Worm (Caenorhabditis elegans): ENCODE data around the gene clk-1.
A peak's percentile ranks its signal among the peaks of the same experiment; 100 is the strongest.

clk-1 gene

ce11 chrIII:5291281-5291680 is 13.6 kb downstream of the clk-1 start:
- TF ChIP-seq ceh-2 (tag; optimal IDR thresholded peaks at IDR 0.05) (no peak), elt-2 (tag; optimal IDR thresholded peaks at IDR 0.05) (peak; percentile 23)

- TF ChIP-seq ref-2 (tag; optimal IDR thresholded peaks at IDR 0.05) = no peak
- no peak for TF ChIP-seq ama-1 (optimal IDR thresholded peaks at IDR 0.05)
- TF ChIP-seq nhr-232 (tag; optimal IDR thresholded peaks at IDR 0.05) = no peak
- TF ChIP-seq ttx-3 (tag; optimal IDR thresholded peaks at IDR 0.05) = no peak
- no peak for TF ChIP-seq ceh-24 (tag; optimal IDR thresholded peaks at IDR 0.05)
- no peak for TF ChIP-seq nfya-1 (tag; optimal IDR thresholded peaks at IDR 0.05)
- TF ChIP-seq zip-5 (tag; optimal IDR thresholded peaks at IDR 0.05) = no peak
- no peak for TF ChIP-seq Y22D7AL.16 (tag; optimal IDR thresholded peaks at IDR 0.05)
- TF ChIP-seq che-1 (tag; optimal IDR thresholded peaks at IDR 0.05) = no peak
- TF ChIP-seq npax-4 (tag; optimal IDR thresholded peaks at IDR 0.05) = no peak
- TF ChIP-seq unc-86 (tag; optimal IDR thresholded peaks at IDR 0.05) = no peak
- no peak for TF ChIP-seq tbx-2 (tag; optimal IDR thresholded peaks at IDR 0.05)
- TF ChIP-seq sdc-2 (tag; optimal IDR thresholded peaks at IDR 0.05) = no peak
Measured at ce11 chrIII:5294281-5294680, 16.6 kb downstream of the clk-1 start.

- TF ChIP-seq nhr-11 (tag; optimal IDR thresholded peaks at IDR 0.05) (no peak), fax-1 (tag; optimal IDR thresholded peaks at IDR 0.05) (peak; percentile 87), madf-2 (tag; optimal IDR thresholded peaks at IDR 0.05) (peak; percentile 77), sox-4 (tag; optimal IDR thresholded peaks at IDR 0.05) (peak; percentile 86), ceh-48 (tag; optimal IDR thresholded peaks at IDR 0.05) (peak; percentile 75), ceh-31 (tag; optimal IDR thresholded peaks at IDR 0.05) (peak; percentile 57), rnt-1 (tag; optimal IDR thresholded peaks at IDR 0.05) (peak; percentile 82), zip-5 (tag; optimal IDR thresholded peaks at IDR 0.05) (peak; percentile 33), ceh-6 (GFP tag; optimal IDR thresholded peaks at IDR 0.05) (peak; percentile 84), pag-3 (tag; optimal IDR thresholded peaks at IDR 0.05; ENCODE audit: borderline replicate concordance) (no peak), sox-2 (GFP tag; IDR thresholded peaks at IDR 0.05) (peak; percentile 78), ref-2 (tag; optimal IDR thresholded peaks at IDR 0.05) (peak; percentile 87), hlh-30 (tag; optimal IDR thresholded peaks at IDR 0.05; ENCODE audit: insufficient read depth) (peak; percentile 33), tbx-7 (tag; optimal IDR thresholded peaks at IDR 0.05) (peak; percentile 13), pat-9 (tag; optimal IDR thresholded peaks at IDR 0.05) (peak; percentile 88), nhr-232 (tag; optimal IDR thresholded peaks at IDR 0.05) (peak; percentile 85), C08G9.2 (tag; optimal IDR thresholded peaks at IDR 0.05) (peak; percentile 83), hlh-6 (tag; optimal IDR thresholded peaks at IDR 0.05) (peak; percentile 94), hlh-8 (tag; optimal IDR thresholded peaks at IDR 0.05) (peak; percentile 73), eyg-1 (tag; optimal IDR thresholded peaks at IDR 0.05) (peak; percentile 63), ceh-19 (GFP tag; optimal IDR thresholded peaks at IDR 0.05) (peak; percentile 87), ceh-30 (tag; optimal IDR thresholded peaks at IDR 0.05) (peak; percentile 60), ceh-24 (tag; optimal IDR thresholded peaks at IDR 0.05) (peak; percentile 41), lim-6 (tag; optimal IDR thresholded peaks at IDR 0.05) (peak; percentile 22), lin-11 (tag; optimal IDR thresholded peaks at IDR 0.05) (peak; percentile 66), tbx-2 (tag; optimal IDR thresholded peaks at IDR 0.05) (peak; percentile 83), ceh-34 (tag; optimal IDR thresholded peaks at IDR 0.05) (peak; percentile 94), che-1 (tag; optimal IDR thresholded peaks at IDR 0.05) (peak; percentile 90), dve-1 (tag; optimal IDR thresholded peaks at IDR 0.05) (peak; percentile 73), Y22D7AL.16 (tag; optimal IDR thresholded peaks at IDR 0.05) (peak; percentile 80), nfya-1 (tag; optimal IDR thresholded peaks at IDR 0.05) (peak; percentile 68), K02D7.2 (tag; optimal IDR thresholded peaks at IDR 0.05) (peak; percentile 80), dmd-4 (tag; optimal IDR thresholded peaks at IDR 0.05; ENCODE audit: borderline replicate concordance) (peak; percentile 73), ama-1 (optimal IDR thresholded peaks at IDR 0.05) (no peak), ceh-45 (GFP tag; IDR thresholded peaks at IDR 0.05) (peak; percentile 80), ceh-22 (tag; optimal IDR thresholded peaks at IDR 0.05) (no peak), ahr-1 (tag; optimal IDR thresholded peaks at IDR 0.05) (peak; percentile 61), elt-2 (tag; optimal IDR thresholded peaks at IDR 0.05) (peak; percentile 84), ceh-14 (tag; optimal IDR thresholded peaks at IDR 0.05) (peak; percentile 89), sdc-2 (tag; optimal IDR thresholded peaks at IDR 0.05) (peak; percentile 81), npax-4 (tag; optimal IDR thresholded peaks at IDR 0.05) (peak; percentile 79), unc-86 (tag; optimal IDR thresholded peaks at IDR 0.05) (peak; percentile 87), C38D4.7 (GFP tag; optimal IDR thresholded peaks at IDR 0.05) (peak; percentile 85), fkh-6 (tag; optimal IDR thresholded peaks at IDR 0.05) (peak; percentile 89), pha-2 (tag; optimal IDR thresholded peaks at IDR 0.05) (peak; percentile 92)
Measured at ce11 chrIII:5294867-5295266, 17.2 kb downstream of the clk-1 start.
